Fruit fly (Drosophila melanogaster) whole organism, embryonic: ENCODE measurements around the gene fau.

Experiments
- BEAF-32 ChIP-seq: fragments of 200-800 bp; sonication (Bioruptor generic); optimal IDR thresholded peaks from 3 replicates; lab custom pipeline; 2017; ENCODE audit warnings: missing biosample characterization, missing genetic modification characterization, mild to moderate bottlenecking, moderate library complexity, missing genetic modification reagents
- CG10267 ChIP-seq: fragments of 200-800 bp; sonication (Bioruptor generic); optimal IDR thresholded peaks from 2 replicates; lab custom pipeline; 2018; ENCODE audit warnings: missing biosample characterization, mild to moderate bottlenecking, missing genetic modification characterization, moderate library complexity
- CG11247 ChIP-seq: fragments of 200-800 bp; sonication (Bioruptor generic); IDR thresholded peaks from 2 replicates; pipeline ENCODE4 v1.3.6; 2022; ENCODE audit warnings: missing biosample characterization, missing genetic modification characterization
- CG11560 ChIP-seq: fragments of 200-800 bp; sonication (Bioruptor generic); IDR thresholded peaks from 3 replicates; pipeline ENCODE4 v1.3.6; 2022; ENCODE audit warnings: missing biosample characterization, missing genetic modification characterization
- CG12219 ChIP-seq: fragments of 200-800 bp; sonication (Bioruptor generic); optimal IDR thresholded peaks from 3 replicates; lab custom pipeline; 2018; ENCODE audit warnings: missing biosample characterization, mild to moderate bottlenecking, missing genetic modification characterization
- CG12236 ChIP-seq: fragments of 200-800 bp; sonication (Bioruptor generic); optimal IDR thresholded peaks from 2 replicates; lab custom pipeline; 2016; ENCODE audit warnings: missing biosample characterization, missing genetic modification characterization
- CG14441 ChIP-seq: fragments of 200-800 bp; sonication (Bioruptor generic); IDR thresholded peaks from 2 replicates; pipeline ENCODE4 v1.3.6; 2022; ENCODE audit warnings: missing biosample characterization, missing genetic modification characterization
- CG1647 ChIP-seq: fragments of 200-800 bp; sonication (Bioruptor generic); optimal IDR thresholded peaks from 3 replicates; lab custom pipeline; 2016; ENCODE audit warnings: missing biosample characterization, missing genetic modification characterization
- CG17328 ChIP-seq: fragments of 200-800 bp; sonication (Bioruptor generic); IDR thresholded peaks from 2 replicates; pipeline ENCODE4 v1.3.6; 2022; ENCODE audit warnings: missing biosample characterization, missing genetic modification characterization
- CG18262 ChIP-seq: fragments of 200-800 bp; optimal IDR thresholded peaks from 3 replicates; lab custom pipeline; 2019; ENCODE audit warnings: missing biosample characterization, mild to moderate bottlenecking, missing genetic modification characterization, moderate library complexity
- CG2875 ChIP-seq: fragments of 200-800 bp; sonication (Bioruptor generic); optimal IDR thresholded peaks from 2 replicates; lab custom pipeline; 2017; ENCODE audit warnings: missing biosample characterization, mild to moderate bottlenecking, missing genetic modification characterization, missing genetic modification reagents
- CG31224 ChIP-seq: fragments of 200-800 bp; sonication (Bioruptor generic); IDR thresholded peaks from 2 replicates; pipeline ENCODE4 v1.3.6; 2022; ENCODE audit warnings: missing biosample characterization, missing genetic modification characterization
- CG3407 ChIP-seq: fragments of 200-800 bp; sonication (Bioruptor generic); optimal IDR thresholded peaks from 2 replicates; lab custom pipeline; 2018; ENCODE audit warnings: missing biosample characterization, mild to moderate bottlenecking, missing genetic modification characterization
- CG4360 ChIP-seq: fragments of 200-800 bp; sonication (Bioruptor generic); IDR thresholded peaks from 2 replicates; pipeline ENCODE4 v1.3.6; 2022; ENCODE audit warnings: missing biosample characterization, missing genetic modification characterization
- CG4617 ChIP-seq: fragments of 200-800 bp; sonication (Bioruptor generic); optimal IDR thresholded peaks from 3 replicates; lab custom pipeline; 2016; ENCODE audit warnings: missing biosample characterization, missing genetic modification characterization, borderline replicate concordance
- CG6765 ChIP-seq: fragments of 200-800 bp; sonication (Bioruptor generic); optimal IDR thresholded peaks from 3 replicates; lab custom pipeline; 2017; ENCODE audit warnings: missing biosample characterization, mild to moderate bottlenecking, missing genetic modification characterization
- CG9797 ChIP-seq: fragments of 200-800 bp; sonication (Bioruptor generic); optimal IDR thresholded peaks from 3 replicates; lab custom pipeline; 2018; ENCODE audit warnings: missing biosample characterization, mild to moderate bottlenecking, missing genetic modification characterization
- CrebB ChIP-seq: fragments of 200-800 bp; sonication (Bioruptor generic); optimal IDR thresholded peaks from 3 replicates; lab custom pipeline; 2018; ENCODE audit warnings: missing biosample characterization, mild to moderate bottlenecking, missing genetic modification characterization
- Dbx ChIP-seq: fragments of 200-800 bp; sonication (Bioruptor generic); IDR thresholded peaks from 3 replicates; pipeline ENCODE4 v1.3.6; 2022; ENCODE audit warnings: missing biosample characterization, missing genetic modification characterization
- Doc3 ChIP-seq: fragments of 200-800 bp; sonication (Bioruptor generic); IDR thresholded peaks from 3 replicates; pipeline ENCODE4 v1.3.6; 2022; ENCODE audit warnings: missing biosample characterization, missing genetic modification characterization; ENCODE audit not compliant: partially characterized antibody
- Dp ChIP-seq: fragments of 200-800 bp; sonication (Bioruptor generic); optimal IDR thresholded peaks from 2 replicates; lab custom pipeline; 2018; ENCODE audit warnings: missing biosample characterization, mild to moderate bottlenecking, missing genetic modification characterization, moderate library complexity
- Drgx ChIP-seq: fragments of 200-800 bp; sonication (Bioruptor generic); IDR thresholded peaks from 2 replicates; pipeline ENCODE4 v1.3.6; 2022; ENCODE audit warnings: missing biosample characterization, missing genetic modification characterization
- E2f1 ChIP-seq: fragments of 200-800 bp; sonication (Bioruptor generic); IDR thresholded peaks from 2 replicates; pipeline ENCODE4 v1.3.6; 2022; ENCODE audit warnings: missing biosample characterization, missing genetic modification characterization
- E2f2 ChIP-seq: fragments of 200-800 bp; sonication (Bioruptor generic); IDR thresholded peaks from 2 replicates; pipeline ENCODE4 v1.3.6; 2022; ENCODE audit warnings: missing biosample characterization, missing genetic modification characterization
- MBD-R2 ChIP-seq: fragments of 200-800 bp; sonication (Bioruptor generic); IDR thresholded peaks from 2 replicates; pipeline ENCODE4 v1.3.6; 2022; ENCODE audit warnings: missing biosample characterization, missing genetic modification characterization
- MESR4 ChIP-seq: fragments of 200-800 bp; sonication (Bioruptor generic); optimal IDR thresholded peaks from 2 replicates; lab custom pipeline; 2018; ENCODE audit warnings: missing biosample characterization, mild to moderate bottlenecking, missing genetic modification characterization, moderate library complexity
- Mrtf ChIP-seq: fragments of 200-800 bp; sonication (Bioruptor generic); IDR thresholded peaks from 3 replicates; pipeline ENCODE4 v1.3.6; 2022; ENCODE audit warnings: missing biosample characterization, missing genetic modification characterization
- PHDP ChIP-seq: fragments of 200-800 bp; sonication (Bioruptor generic); optimal IDR thresholded peaks from 3 replicates; lab custom pipeline; 2018; ENCODE audit warnings: missing biosample characterization, mild to moderate bottlenecking, missing genetic modification characterization, moderate library complexity
- Side ChIP-seq: fragments of 200-800 bp; sonication (Bioruptor generic); optimal IDR thresholded peaks from 2 replicates; lab custom pipeline; 2016; ENCODE audit warnings: missing biosample characterization, missing genetic modification characterization
- Taf1 ChIP-seq: fragments of 200-800 bp; sonication (Bioruptor generic); IDR thresholded peaks from 2 replicates; pipeline ENCODE4 v1.3.6; 2022; ENCODE audit warnings: missing biosample characterization, missing genetic modification characterization
- al ChIP-seq: fragments of 200-800 bp; sonication (Bioruptor generic); IDR thresholded peaks from 2 replicates; pipeline ENCODE4 v1.3.6; 2022; ENCODE audit warnings: missing biosample characterization, missing genetic modification characterization
- amos ChIP-seq: fragments of 200-800 bp; sonication (Bioruptor generic); IDR thresholded peaks from 2 replicates; pipeline ENCODE4 v1.3.6; 2022; ENCODE audit warnings: missing biosample characterization, missing genetic modification characterization; ENCODE audit not compliant: partially characterized antibody
- aop ChIP-seq: fragments of 200-800 bp; sonication (Bioruptor generic); IDR thresholded peaks from 2 replicates; pipeline ENCODE4 v1.3.6; 2022; ENCODE audit warnings: missing biosample characterization, missing genetic modification characterization
- ara ChIP-seq: fragments of 200-800 bp; sonication (Bioruptor generic); IDR thresholded peaks from 2 replicates; pipeline ENCODE4 v1.3.6; 2022; ENCODE audit warnings: missing biosample characterization, missing genetic modification characterization
- ash1 ChIP-seq: fragments of 200-800 bp; sonication (Bioruptor generic); optimal IDR thresholded peaks from 2 replicates; lab custom pipeline; 2018; ENCODE audit warnings: missing biosample characterization, mild to moderate bottlenecking, missing genetic modification characterization
- br ChIP-seq: fragments of >200 bp; optimal IDR thresholded peaks from 2 replicates; lab custom pipeline; 2017
- dpn ChIP-seq, 2 experiments: fragments of 200-800 bp; sonication (Bioruptor generic); optimal IDR thresholded peaks; 3 replicates each; lab custom pipeline; 2016; ENCODE audit warnings: missing biosample characterization in 2 of 2, missing genetic modification characterization in 2 of 2
- ewg ChIP-seq: fragments of 200-800 bp; sonication (Bioruptor generic); optimal IDR thresholded peaks from 3 replicates; lab custom pipeline; 2017; ENCODE audit warnings: mild to moderate bottlenecking, missing biosample characterization, missing genetic modification reagents, missing genetic modification characterization
- gfzf ChIP-seq: fragments of 200-800 bp; sonication (Bioruptor generic); optimal IDR thresholded peaks from 2 replicates; lab custom pipeline; 2016; ENCODE audit warnings: missing biosample characterization, mild to moderate bottlenecking, missing genetic modification characterization, moderate library complexity
- jing ChIP-seq: fragments of 200-800 bp; sonication (Bioruptor generic); optimal IDR thresholded peaks from 2 replicates; lab custom pipeline; 2018; ENCODE audit warnings: missing biosample characterization, mild to moderate bottlenecking, missing genetic modification characterization
- maf-S ChIP-seq: fragments of 200-800 bp; sonication (Bioruptor generic); optimal IDR thresholded peaks from 2 replicates; lab custom pipeline; 2016; ENCODE audit warnings: missing biosample characterization, missing genetic modification characterization
- prd ChIP-seq, 3 experiments: fragments of >200 bp in 2 of 3; fragments of 200-800 bp in 1 of 3; sonication (Bioruptor generic) in 1 of 3; optimal IDR thresholded peaks in 2 of 3; IDR thresholded peaks in 1 of 3; 2 replicates in 2 of 3; 3 replicates in 1 of 3; pipeline versions ENCODE4 v1.3.6 to Lab custom; 2017 to 2022; ENCODE audit warnings: missing biosample characterization in 1 of 3, missing genetic modification characterization in 1 of 3
- pzg ChIP-seq: fragments of 200-800 bp; sonication (Bioruptor generic); optimal IDR thresholded peaks from 3 replicates; lab custom pipeline; 2018; ENCODE audit warnings: missing biosample characterization, mild to moderate bottlenecking, missing genetic modification characterization, moderate library complexity
- salm ChIP-seq: fragments of 200-800 bp; sonication (Bioruptor generic); optimal IDR thresholded peaks from 2 replicates; lab custom pipeline; 2018; ENCODE audit warnings: missing biosample characterization, mild to moderate bottlenecking, missing genetic modification characterization
- sens ChIP-seq: fragments of 200-800 bp; sonication (Bioruptor generic); peaks from one replicate; lab custom pipeline; 2016; ENCODE audit warnings: missing biosample characterization, missing genetic modification characterization
- seq ChIP-seq: fragments of 200-800 bp; sonication (Bioruptor generic); IDR thresholded peaks from 2 replicates; pipeline ENCODE4 v1.3.6; 2022; ENCODE audit warnings: missing biosample characterization, missing genetic modification characterization
- sob ChIP-seq: fragments of 200-800 bp; sonication (Bioruptor generic); IDR thresholded peaks from 2 replicates; pipeline ENCODE4 v1.3.6; 2022; ENCODE audit warnings: missing biosample characterization, missing genetic modification characterization
- trem ChIP-seq: fragments of 200-800 bp; optimal IDR thresholded peaks from 3 replicates; lab custom pipeline; 2019; ENCODE audit warnings: missing biosample characterization, mild to moderate bottlenecking, missing genetic modification characterization, moderate library complexity
- twi ChIP-seq: fragments of 200-800 bp; optimal IDR thresholded peaks from 2 replicates; lab custom pipeline; 2019; ENCODE audit warnings: missing biosample characterization, mild to moderate bottlenecking, missing genetic modification characterization, moderate library complexity
- zfh2 ChIP-seq: fragments of 200-800 bp; sonication (Bioruptor generic); optimal IDR thresholded peaks from 2 replicates; lab custom pipeline; 2016; ENCODE audit warnings: missing biosample characterization, missing genetic modification characterization

fau gene

dm6 chr3R:10775246-10775645 is 1.9 kb downstream of the fau start (continued):
- TF ChIP-seq CG1647 (GFP tag; lab: Kevin White, UChicago) (no peak), CG3407 (GFP tag; lab: Kevin White, UChicago) (no peak), Taf1 (0 out of 2 replicates have a peak, but pooled peaks have one; percentile 49), CG2875 (GFP tag; lab: Kevin White, UChicago) (peak; percentile 7), jing (no peak), CG11560 (tag; lab: Robert Waterston, UW) (no peak), CG14441 (GFP tag; lab: Robert Waterston, UW) (0 out of 2 replicates have a peak, but pooled peaks have one; percentile 19), E2f1 (GFP tag; lab: Robert Waterston, UW) (0 out of 2 replicates have a peak, but pooled peaks have one; percentile 17), aop (GFP tag; lab: Robert Waterston, UW) (0 out of 2 replicates have a peak, but pooled peaks have one; percentile 8), ewg (no peak), ara (GFP tag; lab: Robert Waterston, UW) (0 out of 2 replicates have a peak, but pooled peaks have one; percentile 42), sens (peak; percentile 57), ash1 (no peak), CG6765 (GFP tag; lab: Kevin White, UChicago) (no peak), CG12236 (no peak), CG12219 (GFP tag; lab: Kevin White, UChicago) (no peak), Mrtf (GFP tag; lab: Robert Waterston, UW) (0 out of 3 replicates have a peak, but pooled peaks have one; percentile 21), Side (GFP tag; lab: Kevin White, UChicago) (no peak), PHDP (tag; lab: Kevin White, UChicago) (peak; percentile 45), CG17328 (GFP tag; lab: Robert Waterston, UW) (no peak)

dm6 chr3R:10767526-10767925 is 9.6 kb downstream of the fau start, which contains the start of gene TfIIFbeta:
Gene TfIIFbeta (minus strand): TSS chr3R:10767804.
- no peak for TF ChIP-seq prd (optimal IDR thresholded peaks at IDR 0.05; lab: Kevin White, UChicago)
- TF ChIP-seq prd (GFP tag; IDR thresholded peaks at IDR 0.05; lab: Robert Waterston, UW) = no peak
- 0 out of 3 replicates have a peak, but pooled peaks have one; percentile 13 for TF ChIP-seq Dbx
- TF ChIP-seq E2f2 (GFP tag; lab: Robert Waterston, UW) = peak; percentile 90
- TF ChIP-seq CG4617 (GFP tag; lab: Kevin White, UChicago) = peak; percentile 62
- peak; percentile 67 for TF ChIP-seq MBD-R2 (GFP tag; lab: Robert Waterston, UW)
- TF ChIP-seq Doc3 (GFP tag; lab: Robert Waterston, UW) = no peak
- TF ChIP-seq CG9797 (GFP tag; lab: Kevin White, UChicago) = peak; percentile 62
- peak; percentile 16 for TF ChIP-seq BEAF-32 (GFP tag; lab: Kevin White, UChicago)
- peak; percentile 22 for TF ChIP-seq trem (tag; lab: Kevin White, UChicago)
- no peak for TF ChIP-seq CG31224 (GFP tag; lab: Robert Waterston, UW)
- no peak for TF ChIP-seq al
- no peak for TF ChIP-seq salm (tag; lab: Kevin White, UChicago)
- TF ChIP-seq CrebB (tag; lab: Kevin White, UChicago) = no peak
- peak; percentile 62 for TF ChIP-seq MESR4 (GFP tag; lab: Kevin White, UChicago)
- TF ChIP-seq maf-S = no peak
- TF ChIP-seq Dp (GFP tag; lab: Kevin White, UChicago) = peak; percentile 87
- peak; percentile 50 for TF ChIP-seq pzg (GFP tag; lab: Kevin White, UChicago)
- TF ChIP-seq sob (GFP tag; lab: Robert Waterston, UW) = no peak
- TF ChIP-seq twi (tag; lab: Kevin White, UChicago) = no peak
- peak; percentile 85 for TF ChIP-seq gfzf (GFP tag; lab: Kevin White, UChicago)
- TF ChIP-seq dpn (GFP tag; optimal IDR thresholded peaks at IDR 0.05; lab: Kevin White, UChicago) = no peak
- no peak for TF ChIP-seq amos (GFP tag; lab: Robert Waterston, UW)
- TF ChIP-seq zfh2 (GFP tag; lab: Kevin White, UChicago) = no peak
- no peak for TF ChIP-seq br
- TF ChIP-seq CG18262 (tag; lab: Kevin White, UChicago) = no peak
- peak; percentile 97 for TF ChIP-seq CG4360 (GFP tag; lab: Robert Waterston, UW)
- TF ChIP-seq seq (GFP tag; lab: Robert Waterston, UW) = no peak
- TF ChIP-seq CG10267 (tag; lab: Kevin White, UChicago) = peak; percentile 7
- no peak for TF ChIP-seq Drgx
- no peak for TF ChIP-seq CG11247 (GFP tag; lab: Robert Waterston, UW)
